Worm (Caenorhabditis elegans): ENCODE results near the gene nhr-175.

nhr-175 gene

ce11 chrV:13866353-13866752 is at the start of gene nhr-175:
Gene nhr-175, plus strand, starts transcription at chrV:13866691.
- TF ChIP-seq nhr-23 (tag; optimal IDR thresholded peaks at IDR 0.05) (peak; percentile 52), ztf-4 (tag; optimal IDR thresholded peaks at IDR 0.05) (no peak), ZK546.5 (tag; optimal IDR thresholded peaks at IDR 0.05) (no peak), sma-3 (GFP tag; optimal IDR thresholded peaks at IDR 0.05) (no peak), ceh-16 (tag; optimal IDR thresholded peaks at IDR 0.05) (peak; percentile 62), sma-9 (GFP tag; optimal IDR thresholded peaks at IDR 0.05) (peak; percentile 69), sma-9 (tag; optimal IDR thresholded peaks at IDR 0.05) (no peak), nhr-21 (tag; optimal IDR thresholded peaks at IDR 0.05) (no peak), snpc-4 (tag; optimal IDR thresholded peaks at IDR 0.05) (no peak), elt-1 (tag; optimal IDR thresholded peaks at IDR 0.05) (peak; percentile 87)

- TF ChIP-seq elt-3 (tag; optimal IDR thresholded peaks at IDR 0.05) (no peak), crh-2 (tag; optimal IDR thresholded peaks at IDR 0.05) (no peak), F13H6.1 (tag; optimal IDR thresholded peaks at IDR 0.05) (no peak), ztf-4 (tag; optimal IDR thresholded peaks at IDR 0.05) (no peak), mdl-1 (tag; optimal IDR thresholded peaks at IDR 0.05) (no peak), nhr-77 (tag; optimal IDR thresholded peaks at IDR 0.05) (no peak), lin-39 (tag; optimal IDR thresholded peaks at IDR 0.05) (no peak), ceh-16 (tag; optimal IDR thresholded peaks at IDR 0.05) (no peak), sem-4 (tag; optimal IDR thresholded peaks at IDR 0.05) (no peak), ceh-82 (tag; optimal IDR thresholded peaks at IDR 0.05) (no peak), lsy-2 (tag; optimal IDR thresholded peaks at IDR 0.05) (no peak), nhr-10 (tag; optimal IDR thresholded peaks at IDR 0.05) (no peak), ztf-1 (GFP tag; conservative IDR thresholded peaks at IDR 0.05) (no peak)
Measured at ce11 chrV:13816877-13817276, 49.6 kb upstream of the nhr-175 start, which contains the start of gene F55B12.2. Gene F55B12.2, minus strand, starts transcription at chrV:13816977.

ce11 chrV:13818824-13819408 is 47.6 kb upstream of the nhr-175 start, which contains the start of gene sel-10:
Gene sel-10, plus strand, starts transcription at chrV:13819361.
- TF ChIP-seq nhr-25 (tag; optimal IDR thresholded peaks at IDR 0.05) (no peak), lin-13 (GFP tag; optimal IDR thresholded peaks at IDR 0.05) (peak; percentile 49), mbf-1 (tag; optimal IDR thresholded peaks at IDR 0.05) (no peak), F13H6.1 (tag; optimal IDR thresholded peaks at IDR 0.05) (no peak), egl-27 (tag; optimal IDR thresholded peaks at IDR 0.05) (peak; percentile 37), gmeb-1 (tag; optimal IDR thresholded peaks at IDR 0.05) (peak; percentile 81), fos-1 (tag; optimal IDR thresholded peaks at IDR 0.05) (peak; percentile 75), Y55F3AM.14 (GFP tag; optimal IDR thresholded peaks at IDR 0.05) (no peak), nhr-12 (tag; optimal IDR thresholded peaks at IDR 0.05) (no peak), elt-1 (tag; optimal IDR thresholded peaks at IDR 0.05) (no peak), nhr-77 (tag; optimal IDR thresholded peaks at IDR 0.05) (no peak), elt-3 (tag; optimal IDR thresholded peaks at IDR 0.05) (no peak), blmp-1 (tag; optimal IDR thresholded peaks at IDR 0.05; ENCODE audit: insufficient read depth) (no peak), ztf-4 (tag; optimal IDR thresholded peaks at IDR 0.05) (peak; percentile 5), R02D3.7 (tag; optimal IDR thresholded peaks at IDR 0.05) (no peak), lin-39 (tag; optimal IDR thresholded peaks at IDR 0.05) (no peak), ama-1 (optimal IDR thresholded peaks at IDR 0.05) (no peak), nhr-129 (tag; optimal IDR thresholded peaks at IDR 0.05) (peak; percentile 83), lsy-2 (tag; optimal IDR thresholded peaks at IDR 0.05) (peak; percentile 78 to 87), unc-62 (GFP tag; optimal IDR thresholded peaks at IDR 0.05) (no peak), ceh-82 (tag; optimal IDR thresholded peaks at IDR 0.05) (no peak), sma-3 (GFP tag; optimal IDR thresholded peaks at IDR 0.05) (peak; percentile 68), mdl-1 (tag; optimal IDR thresholded peaks at IDR 0.05) (no peak), C34F6.9 (tag; optimal IDR thresholded peaks at IDR 0.05) (peak; percentile 89), ztf-11 (tag; optimal IDR thresholded peaks at IDR 0.05) (no peak), crh-2 (tag; optimal IDR thresholded peaks at IDR 0.05) (peak; percentile 60), ZK546.5 (tag; optimal IDR thresholded peaks at IDR 0.05) (no peak), snpc-4 (tag; optimal IDR thresholded peaks at IDR 0.05) (peak; percentile 41), zag-1 (tag; optimal IDR thresholded peaks at IDR 0.05) (no peak), nhr-6 (tag; optimal IDR thresholded peaks at IDR 0.05) (no peak), lin-11 (tag; optimal IDR thresholded peaks at IDR 0.05) (peak; percentile 29), sem-4 (tag; optimal IDR thresholded peaks at IDR 0.05) (peak; percentile 55), nhr-21 (tag; optimal IDR thresholded peaks at IDR 0.05) (peak; percentile 27), aly-2 (tag; optimal IDR thresholded peaks at IDR 0.05) (no peak), nhr-10 (tag; optimal IDR thresholded peaks at IDR 0.05) (no peak), skn-1 (tag; optimal IDR thresholded peaks at IDR 0.05) (no peak), dmd-4 (tag; optimal IDR thresholded peaks at IDR 0.05) (no peak), mab-5 (tag; optimal IDR thresholded peaks at IDR 0.05) (peak; percentile 39), peb-1 (tag; optimal IDR thresholded peaks at IDR 0.05) (no peak), sma-9 (GFP tag; optimal IDR thresholded peaks at IDR 0.05) (peak; percentile 79), sma-9 (tag; optimal IDR thresholded peaks at IDR 0.05) (no peak), alr-1 (tag; optimal IDR thresholded peaks at IDR 0.05) (no peak), unc-55 (GFP tag; optimal IDR thresholded peaks at IDR 0.05) (peak; percentile 85), nhr-23 (tag; optimal IDR thresholded peaks at IDR 0.05) (no peak), nhr-11 (tag; optimal IDR thresholded peaks at IDR 0.05) (no peak), unc-39 (tag; optimal IDR thresholded peaks at IDR 0.05) (no peak)
